Fruit fly (Drosophila melanogaster) whole organism, embryonic: ENCODE results near the gene CG31948.

Experiments
- Bteb2 ChIP-seq: fragments of 200-800 bp; sonication (Bioruptor generic); optimal IDR thresholded peaks from 2 replicates; lab custom pipeline; 2016; ENCODE audit warnings: missing biosample characterization, missing genetic modification characterization
- CG10565 ChIP-seq: fragments of 200-800 bp; sonication (Bioruptor generic); optimal IDR thresholded peaks from 3 replicates; lab custom pipeline; 2016; ENCODE audit warnings: missing biosample characterization, mild to moderate bottlenecking, missing genetic modification characterization
- CG10654 ChIP-seq: fragments of 200-800 bp; sonication (Bioruptor generic); optimal IDR thresholded peaks from 2 replicates; lab custom pipeline; 2016; ENCODE audit warnings: missing biosample characterization, missing genetic modification characterization
- CG12219 ChIP-seq: fragments of 200-800 bp; sonication (Bioruptor generic); optimal IDR thresholded peaks from 3 replicates; lab custom pipeline; 2018; ENCODE audit warnings: missing biosample characterization, mild to moderate bottlenecking, missing genetic modification characterization
- CG12299 ChIP-seq: fragments of 200-800 bp; sonication (Bioruptor generic); optimal IDR thresholded peaks from 2 replicates; lab custom pipeline; 2018; ENCODE audit warnings: missing biosample characterization, mild to moderate bottlenecking, missing genetic modification characterization
- CG12391 ChIP-seq: fragments of 200-800 bp; sonication (Bioruptor generic); optimal IDR thresholded peaks from 3 replicates; lab custom pipeline; 2018; ENCODE audit warnings: missing biosample characterization, mild to moderate bottlenecking, missing genetic modification characterization, moderate library complexity
- CG12744 ChIP-seq: fragments of 200-800 bp; sonication (Bioruptor generic); optimal IDR thresholded peaks from 2 replicates; lab custom pipeline; 2016; ENCODE audit warnings: missing biosample characterization, missing genetic modification characterization
- CG17328 ChIP-seq: fragments of 200-800 bp; sonication (Bioruptor generic); IDR thresholded peaks from 2 replicates; pipeline ENCODE4 v1.3.6; 2022; ENCODE audit warnings: missing biosample characterization, missing genetic modification characterization
- CG17385 ChIP-seq: fragments of 200-800 bp; sonication (Bioruptor generic); optimal IDR thresholded peaks from 3 replicates; lab custom pipeline; 2018; ENCODE audit warnings: missing biosample characterization, mild to moderate bottlenecking, missing genetic modification characterization
- CG18262 ChIP-seq: fragments of 200-800 bp; optimal IDR thresholded peaks from 3 replicates; lab custom pipeline; 2019; ENCODE audit warnings: missing biosample characterization, mild to moderate bottlenecking, missing genetic modification characterization, moderate library complexity
- CG2875 ChIP-seq: fragments of 200-800 bp; sonication (Bioruptor generic); optimal IDR thresholded peaks from 2 replicates; lab custom pipeline; 2017; ENCODE audit warnings: missing biosample characterization, mild to moderate bottlenecking, missing genetic modification characterization, missing genetic modification reagents
- CG2889 ChIP-seq: fragments of 200-800 bp; sonication (Bioruptor generic); IDR thresholded peaks from 3 replicates; pipeline ENCODE4 v1.3.6; 2022; ENCODE audit warnings: missing biosample characterization, missing genetic modification characterization
- CG3281 ChIP-seq: fragments of 200-800 bp; sonication (Bioruptor generic); optimal IDR thresholded peaks from 3 replicates; lab custom pipeline; 2017; ENCODE audit warnings: missing biosample characterization, mild to moderate bottlenecking, missing genetic modification characterization
- CG43689 ChIP-seq: fragments of 200-800 bp; sonication (Bioruptor generic); IDR thresholded peaks from 2 replicates; pipeline ENCODE4 v1.3.6; 2022; ENCODE audit warnings: missing biosample characterization, missing genetic modification characterization
- CG6683 ChIP-seq: fragments of 200-800 bp; sonication (Bioruptor generic); optimal IDR thresholded peaks from 2 replicates; lab custom pipeline; 2017; ENCODE audit warnings: missing biosample characterization, mild to moderate bottlenecking, missing genetic modification characterization, missing genetic modification reagents
- CG9609 ChIP-seq: fragments of 200-800 bp; sonication (Bioruptor generic); optimal IDR thresholded peaks from 3 replicates; lab custom pipeline; 2016; ENCODE audit warnings: missing biosample characterization, missing genetic modification characterization
- CG9876 ChIP-seq: fragments of 200-800 bp; sonication (Bioruptor generic); optimal IDR thresholded peaks from 2 replicates; lab custom pipeline; 2016; ENCODE audit warnings: missing biosample characterization, missing genetic modification characterization
- Dad ChIP-seq: fragments of 200-800 bp; sonication (Bioruptor generic); optimal IDR thresholded peaks from 3 replicates; lab custom pipeline; 2016; ENCODE audit warnings: missing biosample characterization, missing genetic modification characterization
- Dfd ChIP-seq, 2 experiments: fragments of >200 bp; optimal IDR thresholded peaks; 2 replicates each; lab custom pipeline; 2017; ENCODE audit warnings: missing biosample characterization in 2 of 2, missing genetic modification characterization in 2 of 2
- Dip3 ChIP-seq: fragments of 200-800 bp; sonication (Bioruptor generic); optimal IDR thresholded peaks from 3 replicates; lab custom pipeline; 2016; ENCODE audit warnings: missing biosample characterization, missing genetic modification characterization
- Ets65A ChIP-seq: fragments of 200-800 bp; sonication (Bioruptor generic); peaks from one replicate; lab custom pipeline; 2016; ENCODE audit warnings: missing biosample characterization, missing genetic modification characterization
- HLH3B ChIP-seq: fragments of 200-800 bp; sonication (Bioruptor generic); IDR thresholded peaks from 2 replicates; pipeline ENCODE4 v1.3.6; 2022; ENCODE audit warnings: missing biosample characterization, missing genetic modification characterization
- HmgD ChIP-seq: fragments of 200-800 bp; sonication (Bioruptor generic); optimal IDR thresholded peaks from 3 replicates; lab custom pipeline; 2016; ENCODE audit warnings: missing biosample characterization, missing genetic modification characterization
- Hr3 ChIP-seq: fragments of 200-800 bp; sonication (Bioruptor generic); optimal IDR thresholded peaks from 3 replicates; lab custom pipeline; 2016; ENCODE audit warnings: missing biosample characterization, missing genetic modification characterization
- Nf-YA ChIP-seq: fragments of 200-800 bp; sonication (Bioruptor generic); IDR thresholded peaks from 2 replicates; pipeline ENCODE4 v1.3.6; 2022; ENCODE audit warnings: missing biosample characterization, missing genetic modification characterization
- Six4 ChIP-seq: fragments of 200-800 bp; sonication (Bioruptor generic); optimal IDR thresholded peaks from 2 replicates; lab custom pipeline; 2016; ENCODE audit warnings: missing biosample characterization, missing genetic modification characterization
- Spps ChIP-seq: fragments of 200-800 bp; sonication (Bioruptor generic); optimal IDR thresholded peaks from 2 replicates; lab custom pipeline; 2018; ENCODE audit warnings: missing biosample characterization, mild to moderate bottlenecking, missing genetic modification characterization
- Sry-δ ChIP-seq: fragments of 200-800 bp; sonication (Bioruptor generic); optimal IDR thresholded peaks from 2 replicates; lab custom pipeline; 2016; ENCODE audit warnings: missing biosample characterization, missing genetic modification characterization
- Usf ChIP-seq: fragments of 200-800 bp; sonication (Bioruptor generic); optimal IDR thresholded peaks from 2 replicates; lab custom pipeline; 2017; ENCODE audit warnings: missing genotype, missing biosample characterization, missing genetic modification characterization
- Xrp1 ChIP-seq: fragments of 200-800 bp; sonication (Bioruptor generic); IDR thresholded peaks from 2 replicates; pipeline ENCODE4 v1.3.6; 2022; ENCODE audit warnings: missing biosample characterization, missing genetic modification characterization
- bcd ChIP-seq: fragments of 200-800 bp; sonication (Bioruptor generic); optimal IDR thresholded peaks from 2 replicates; lab custom pipeline; 2017; ENCODE audit warnings: missing biosample characterization, mild to moderate bottlenecking, missing genetic modification characterization
- chinmo ChIP-seq: fragments of 200-800 bp; sonication (Bioruptor generic); IDR thresholded peaks from 4 replicates; pipeline ENCODE4 v1.3.6; 2022; ENCODE audit warnings: missing biosample characterization, missing genetic modification characterization; ENCODE audit not compliant: partially characterized antibody
- ewg ChIP-seq: fragments of 200-800 bp; sonication (Bioruptor generic); optimal IDR thresholded peaks from 3 replicates; lab custom pipeline; 2017; ENCODE audit warnings: mild to moderate bottlenecking, missing biosample characterization, missing genetic modification reagents, missing genetic modification characterization
- eyg ChIP-seq: fragments of 200-800 bp; sonication (Bioruptor generic); optimal IDR thresholded peaks from 3 replicates; lab custom pipeline; 2016; ENCODE audit warnings: missing biosample characterization, missing genetic modification characterization
- fu2 ChIP-seq: fragments of 200-800 bp; sonication (Bioruptor generic); optimal IDR thresholded peaks from 2 replicates; lab custom pipeline; 2016; ENCODE audit warnings: missing biosample characterization, missing genetic modification characterization
- gce ChIP-seq: fragments of 200-800 bp; sonication (Bioruptor generic); IDR thresholded peaks from 3 replicates; pipeline ENCODE4 v1.3.6; 2022; ENCODE audit warnings: missing biosample characterization, missing genetic modification characterization
- gsb-n ChIP-seq: fragments of 200-800 bp; sonication (Bioruptor generic); optimal IDR thresholded peaks from 3 replicates; lab custom pipeline; 2018; ENCODE audit warnings: missing biosample characterization, mild to moderate bottlenecking, missing genetic modification characterization
- h ChIP-seq: fragments of >200 bp; optimal IDR thresholded peaks from 2 replicates; lab custom pipeline; 2017
- ind ChIP-seq: fragments of 200-800 bp; sonication (Bioruptor generic); optimal IDR thresholded peaks from 3 replicates; lab custom pipeline; 2016; ENCODE audit warnings: missing biosample characterization, missing genetic modification characterization
- lilli ChIP-seq: fragments of 200-800 bp; sonication (Bioruptor generic); optimal IDR thresholded peaks from 3 replicates; lab custom pipeline; 2016; ENCODE audit warnings: missing biosample characterization, missing genetic modification characterization
- nau ChIP-seq: fragments of 200-800 bp; sonication (Bioruptor generic); optimal IDR thresholded peaks from 3 replicates; lab custom pipeline; 2017; ENCODE audit warnings: missing biosample characterization, mild to moderate bottlenecking, missing genetic modification characterization, missing genetic modification reagents
- nerfin-2 ChIP-seq: fragments of 200-800 bp; sonication (Bioruptor generic); IDR thresholded peaks from 2 replicates; pipeline ENCODE4 v1.3.6; 2022; ENCODE audit warnings: missing biosample characterization, missing genetic modification characterization; ENCODE audit not compliant: partially characterized antibody
- onecut ChIP-seq: fragments of 200-800 bp; sonication (Bioruptor generic); IDR thresholded peaks from 2 replicates; pipeline ENCODE4 v1.3.6; 2022; ENCODE audit warnings: missing biosample characterization, missing genetic modification characterization
- pb ChIP-seq: fragments of 200-800 bp; sonication (Bioruptor generic); optimal IDR thresholded peaks from 3 replicates; lab custom pipeline; 2016; ENCODE audit warnings: missing biosample characterization, missing genetic modification characterization
- prd ChIP-seq, 3 experiments: fragments of >200 bp in 2 of 3; fragments of 200-800 bp in 1 of 3; sonication (Bioruptor generic) in 1 of 3; optimal IDR thresholded peaks in 2 of 3; IDR thresholded peaks in 1 of 3; 2 replicates in 2 of 3; 3 replicates in 1 of 3; pipeline versions ENCODE4 v1.3.6 to Lab custom; 2017 to 2022; ENCODE audit warnings: missing biosample characterization in 1 of 3, missing genetic modification characterization in 1 of 3
- sc ChIP-seq, 3 experiments: fragments of >200 bp in 2 of 3; fragments of 200-800 bp in 1 of 3; sonication (Bioruptor generic) in 1 of 3; optimal IDR thresholded peaks; 2 replicates in 2 of 3; 3 replicates in 1 of 3; lab custom pipeline; 2017; ENCODE audit warnings: mild to moderate bottlenecking in 1 of 3, missing biosample characterization in 1 of 3, missing genetic modification characterization in 1 of 3, missing genetic modification reagents in 1 of 3
- sens ChIP-seq: fragments of 200-800 bp; sonication (Bioruptor generic); peaks from one replicate; lab custom pipeline; 2016; ENCODE audit warnings: missing biosample characterization, missing genetic modification characterization
- toy ChIP-seq: fragments of 200-800 bp; sonication (Bioruptor generic); IDR thresholded peaks from 2 replicates; pipeline ENCODE4 v1.3.6; 2022; ENCODE audit warnings: missing biosample characterization, missing genetic modification characterization
- zen ChIP-seq: fragments of 200-800 bp; sonication (Bioruptor generic); optimal IDR thresholded peaks from 3 replicates; lab custom pipeline; 2018; ENCODE audit warnings: missing biosample characterization, mild to moderate bottlenecking, missing genetic modification characterization, moderate library complexity

Gene CG31948

dm6 chr2L:2375655-2376417, 40.7 kb downstream of the CG31948 start, which contains the start of gene Atxn7 (continued):
- TF ChIP-seq gce (no peak), CG17385 (GFP tag; lab: Kevin White, UChicago) (peak; percentile 78), CG12391 (peak; percentile 76), bcd (GFP tag; lab: Kevin White, UChicago) (peak; percentile 80), Dip3 (GFP tag; lab: Kevin White, UChicago) (no peak), prd (optimal IDR thresholded peaks at IDR 0.05; lab: Kevin White, UChicago) (no peak), prd (GFP tag; IDR thresholded peaks at IDR 0.05; lab: Robert Waterston, UW) (no peak; the same call in 2 of the 3 replicates), CG10565 (GFP tag; lab: Kevin White, UChicago) (no peak), Xrp1 (GFP tag; lab: Robert Waterston, UW) (peak; percentile 30; the same call in 1 of the 2 replicates), CG3281 (GFP tag; lab: Kevin White, UChicago) (peak; percentile 69), CG17328 (GFP tag; lab: Robert Waterston, UW) (peak; percentile 69; the same call in 1 of the 2 replicates), Six4 (no peak), Bteb2 (peak; percentile 42), CG9876 (GFP tag; lab: Kevin White, UChicago) (peak; percentile 42), Dfd (GFP tag; optimal IDR thresholded peaks at IDR 0.05; lab: Kevin White, UChicago) (no peak), Hr3 (no peak), CG9609 (GFP tag; lab: Kevin White, UChicago) (peak; percentile 42), Ets65A (peak; percentile 91), zen (tag; lab: Kevin White, UChicago) (peak; percentile 88), CG12299 (peak; percentile 61), fu2 (GFP tag; lab: Kevin White, UChicago) (no peak), h (lab: Kevin White, UChicago) (no peak), CG18262 (tag; lab: Kevin White, UChicago) (peak; percentile 58), Dad (GFP tag; lab: Kevin White, UChicago) (peak; percentile 36), CG12744 (GFP tag; lab: Kevin White, UChicago) (peak; percentile 40), sens (GFP tag; lab: Kevin White, UChicago) (peak; percentile 93), Usf (GFP tag; lab: Kevin White, UChicago) (peak; percentile 20), CG2875 (GFP tag; lab: Kevin White, UChicago) (peak; percentile 73), Sry-δ (GFP tag; lab: Kevin White, UChicago) (peak; percentile 95), sc (optimal IDR thresholded peaks at IDR 0.05; lab: Kevin White, UChicago) (no peak), sc (GFP tag; optimal IDR thresholded peaks at IDR 0.05; lab: Kevin White, UChicago) (peak; percentile 75), chinmo (peak; percentile 99), eyg (GFP tag; lab: Kevin White, UChicago) (peak; percentile 61), CG10654 (GFP tag; lab: Kevin White, UChicago) (peak; percentile 15), HLH3B (GFP tag; lab: Robert Waterston, UW) (peak; percentile 59; the same call in 1 of the 2 replicates), Spps (tag; lab: Kevin White, UChicago) (no peak), lilli (GFP tag; lab: Kevin White, UChicago) (peak; percentile 63), CG43689 (GFP tag; lab: Robert Waterston, UW) (no peak), CG12219 (GFP tag; lab: Kevin White, UChicago) (peak; percentile 77), Nf-YA (GFP tag; lab: Robert Waterston, UW) (0 out of 2 replicates have a peak, but pooled peaks have one; percentile 11), nau (GFP tag; lab: Kevin White, UChicago) (peak; percentile 48), onecut (GFP tag; lab: Robert Waterston, UW) (peak; percentile 68), CG6683 (GFP tag; lab: Kevin White, UChicago) (no peak), nerfin-2 (GFP tag; lab: Robert Waterston, UW) (peak; percentile 89), gsb-n (tag; lab: Kevin White, UChicago) (peak; percentile 74), CG2889 (no peak), pb (GFP tag; lab: Kevin White, UChicago) (peak; percentile 48), HmgD (GFP tag; lab: Kevin White, UChicago) (peak; percentile 54), ind (GFP tag; lab: Kevin White, UChicago) (no peak), toy (GFP tag; lab: Robert Waterston, UW) (no peak), ewg (GFP tag; lab: Kevin White, UChicago) (peak; percentile 97)
